Worm (Caenorhabditis elegans): Measurements from ENCODE around the gene F54D10.5.

DNA sequence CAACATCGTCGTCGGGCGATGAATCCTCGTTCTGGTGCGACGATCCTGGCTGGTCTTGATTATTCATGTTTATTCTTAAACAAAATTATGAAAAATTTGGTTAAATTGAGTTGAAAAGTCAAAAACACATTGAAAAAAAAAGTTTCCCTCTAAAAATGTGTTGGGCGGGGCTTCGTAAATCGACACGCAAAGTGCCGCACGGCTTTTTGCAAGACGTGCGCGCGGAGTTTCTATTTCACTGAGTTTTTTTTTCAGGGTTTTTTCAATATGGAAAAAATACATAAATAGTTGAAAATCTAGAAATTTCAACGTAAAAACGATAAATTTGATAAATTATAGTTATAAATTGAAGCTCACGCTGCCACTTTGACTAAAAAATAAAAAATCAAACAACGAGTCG, at the start of gene F54D10.5:
- no peak for TF ChIP-seq skn-1 (tag; optimal IDR thresholded peaks at IDR 0.05)
- TF ChIP-seq ceh-16 (tag; optimal IDR thresholded peaks at IDR 0.05): peak; percentile 1
- no peak for TF ChIP-seq blmp-1 (tag; optimal IDR thresholded peaks at IDR 0.05; ENCODE audit: insufficient read depth)
- TF ChIP-seq mab-5 (tag; optimal IDR thresholded peaks at IDR 0.05): peak; percentile 39

Measured in whole organism, L2 larva.